Fruit fly (Drosophila melanogaster) whole organism, prepupa: ENCODE results near the gene CG7601.

ENCODE experiments used
- Blimp-1 ChIP-seq: fragments of 200-800 bp; sonication (Bioruptor generic); optimal IDR thresholded peaks from 3 replicates; lab custom pipeline; 2017; ENCODE audit warnings: missing biosample characterization, missing genetic modification characterization, mild to moderate bottlenecking, moderate library complexity, missing genetic modification reagents
- CG10631 ChIP-seq: fragments of 200-800 bp; sonication (Bioruptor generic); optimal IDR thresholded peaks from 2 replicates; lab custom pipeline; 2016; ENCODE audit warnings: missing biosample characterization, missing genetic modification characterization
- CG10669 ChIP-seq: fragments of 200-800 bp; sonication (Bioruptor generic); optimal IDR thresholded peaks from 3 replicates; lab custom pipeline; 2018; ENCODE audit warnings: missing biosample characterization, mild to moderate bottlenecking, missing genetic modification characterization, moderate library complexity
- CG11294 ChIP-seq: fragments of 200-800 bp; sonication (Bioruptor generic); IDR thresholded peaks from 2 replicates; pipeline ENCODE4 v1.3.6; 2022; ENCODE audit warnings: missing biosample characterization, missing genetic modification characterization
- CG11902 ChIP-seq: fragments of 200-800 bp; sonication (Bioruptor generic); optimal IDR thresholded peaks from 3 replicates; lab custom pipeline; 2016; ENCODE audit warnings: missing biosample characterization, missing genetic modification characterization
- CG15336 ChIP-seq: fragments of 200-800 bp; sonication (Bioruptor generic); IDR thresholded peaks from 2 replicates; pipeline ENCODE4 v1.3.6; 2022; ENCODE audit warnings: missing biosample characterization, missing genetic modification characterization
- CG1621 ChIP-seq: fragments of 200-800 bp; sonication (Bioruptor generic); optimal IDR thresholded peaks from 3 replicates; lab custom pipeline; 2018; ENCODE audit warnings: missing biosample characterization, mild to moderate bottlenecking, missing genetic modification characterization
- CG16779 ChIP-seq: fragments of 200-800 bp; sonication (Bioruptor generic); optimal IDR thresholded peaks from 3 replicates; lab custom pipeline; 2017; ENCODE audit warnings: missing biosample characterization, mild to moderate bottlenecking, missing genetic modification characterization
- CG3032 ChIP-seq: fragments of 200-800 bp; optimal IDR thresholded peaks from 2 replicates; lab custom pipeline; 2019; ENCODE audit warnings: missing biosample characterization, mild to moderate bottlenecking, missing genetic modification characterization, moderate library complexity
- CG31627 ChIP-seq: fragments of 200-800 bp; sonication (Bioruptor generic); optimal IDR thresholded peaks from 3 replicates; lab custom pipeline; 2016; ENCODE audit warnings: missing biosample characterization, missing genetic modification characterization
- CG32006 ChIP-seq: fragments of 200-800 bp; sonication (Bioruptor generic); optimal IDR thresholded peaks from 3 replicates; lab custom pipeline; 2017; ENCODE audit warnings: missing biosample characterization, mild to moderate bottlenecking, missing genetic modification characterization
- CG3919 ChIP-seq: fragments of 200-800 bp; sonication (Bioruptor generic); optimal IDR thresholded peaks from 3 replicates; lab custom pipeline; 2016; ENCODE audit warnings: missing biosample characterization, missing genetic modification characterization
- CG4318 ChIP-seq: fragments of 200-800 bp; sonication (Bioruptor generic); optimal IDR thresholded peaks from 3 replicates; lab custom pipeline; 2017; ENCODE audit warnings: missing biosample characterization, mild to moderate bottlenecking, missing genetic modification characterization
- CG6163 ChIP-seq: fragments of 200-800 bp; sonication (Bioruptor generic); IDR thresholded peaks from 3 replicates; pipeline ENCODE4 v1.3.6; 2022; ENCODE audit warnings: missing biosample characterization, missing genetic modification characterization
- CG6792 ChIP-seq: fragments of 200-800 bp; sonication (Bioruptor generic); optimal IDR thresholded peaks from 3 replicates; lab custom pipeline; 2016; ENCODE audit warnings: missing biosample characterization, missing genetic modification characterization
- CG6854 ChIP-seq: fragments of 200-800 bp; sonication (Bioruptor generic); optimal IDR thresholded peaks from 2 replicates; lab custom pipeline; 2017; ENCODE audit warnings: missing biosample characterization, mild to moderate bottlenecking, missing genetic modification characterization
- CG8119 ChIP-seq: fragments of 200-800 bp; sonication (Bioruptor generic); IDR thresholded peaks from 3 replicates; pipeline ENCODE4 v1.3.6; 2022; ENCODE audit warnings: missing biosample characterization, missing genetic modification characterization
- CG8319 ChIP-seq: fragments of 200-800 bp; sonication (Bioruptor generic); optimal IDR thresholded peaks from 3 replicates; lab custom pipeline; 2016; ENCODE audit warnings: missing biosample characterization, missing genetic modification characterization
- CG8632 ChIP-seq: fragments of 200-800 bp; sonication (Bioruptor generic); optimal IDR thresholded peaks from 3 replicates; lab custom pipeline; 2016; ENCODE audit warnings: missing biosample characterization, missing genetic modification characterization
- CG9139 ChIP-seq: fragments of 200-800 bp; sonication (Bioruptor generic); optimal IDR thresholded peaks from 3 replicates; lab custom pipeline; 2017; ENCODE audit warnings: missing biosample characterization, mild to moderate bottlenecking, missing genetic modification characterization
- Eip75B ChIP-seq: fragments of 200-800 bp; sonication (Bioruptor generic); optimal IDR thresholded peaks from 3 replicates; lab custom pipeline; 2016; ENCODE audit warnings: missing biosample characterization, missing genetic modification characterization
- Eip93F ChIP-seq: fragments of 200-800 bp; sonication (Bioruptor generic); optimal IDR thresholded peaks from 2 replicates; lab custom pipeline; 2016; ENCODE audit warnings: missing biosample characterization, mild to moderate bottlenecking, missing genetic modification characterization
- Ets21C ChIP-seq: fragments of 200-800 bp; sonication (Bioruptor generic); optimal IDR thresholded peaks from 3 replicates; lab custom pipeline; 2016; ENCODE audit warnings: missing biosample characterization, missing genetic modification characterization
- Gug ChIP-seq: fragments of 200-800 bp; sonication (Bioruptor generic); IDR thresholded peaks from 2 replicates; pipeline ENCODE4 v1.3.6; 2022; ENCODE audit warnings: missing biosample characterization, missing genetic modification characterization
- Hr38 ChIP-seq: sonication (Bioruptor generic); optimal IDR thresholded peaks from 2 replicates; lab custom pipeline; 2016; ENCODE audit warnings: missing biosample characterization, missing genetic modification characterization
- Hr39 ChIP-seq: fragments of 200-800 bp; sonication (Bioruptor generic); optimal IDR thresholded peaks from 2 replicates; lab custom pipeline; 2016; ENCODE audit warnings: missing biosample characterization, missing genetic modification characterization
- Lpt ChIP-seq: fragments of 200-800 bp; sonication (Bioruptor generic); optimal IDR thresholded peaks from 3 replicates; lab custom pipeline; 2016; ENCODE audit warnings: missing biosample characterization, missing genetic modification characterization
- Met ChIP-seq: fragments of 200-800 bp; sonication (Bioruptor generic); optimal IDR thresholded peaks from 3 replicates; lab custom pipeline; 2016; ENCODE audit warnings: missing biosample characterization, missing genetic modification characterization
- Sox14 ChIP-seq: fragments of 200-800 bp; sonication (Bioruptor generic); optimal IDR thresholded peaks from 3 replicates; lab custom pipeline; 2016; ENCODE audit warnings: missing biosample characterization, missing genetic modification characterization
- Sox15 ChIP-seq: fragments of 200-800 bp; sonication (Bioruptor generic); optimal IDR thresholded peaks from 3 replicates; lab custom pipeline; 2016; ENCODE audit warnings: missing biosample characterization, missing genetic modification characterization
- achi ChIP-seq: fragments of 200-800 bp; sonication (Bioruptor generic); optimal IDR thresholded peaks from 3 replicates; lab custom pipeline; 2016; ENCODE audit warnings: missing biosample characterization, missing genetic modification characterization
- acj6 ChIP-seq: fragments of 200-800 bp; sonication (Bioruptor generic); optimal IDR thresholded peaks from 3 replicates; lab custom pipeline; 2016; ENCODE audit warnings: missing biosample characterization, missing genetic modification characterization
- cyc ChIP-seq: fragments of 200-800 bp; sonication (Bioruptor generic); optimal IDR thresholded peaks from 3 replicates; lab custom pipeline; 2016; ENCODE audit warnings: missing biosample characterization, missing genetic modification characterization
- dac ChIP-seq: fragments of 200-800 bp; sonication (Bioruptor generic); optimal IDR thresholded peaks from 2 replicates; lab custom pipeline; 2017; ENCODE audit warnings: missing biosample characterization, mild to moderate bottlenecking, missing genetic modification characterization
- eg ChIP-seq: fragments of 200-800 bp; sonication (Bioruptor generic); IDR thresholded peaks from 3 replicates; pipeline ENCODE4 v1.3.6; 2022; ENCODE audit warnings: missing biosample characterization, missing genetic modification characterization
- esn ChIP-seq: fragments of 200-800 bp; sonication (Bioruptor generic); optimal IDR thresholded peaks from 2 replicates; lab custom pipeline; 2016; ENCODE audit warnings: missing biosample characterization, mild to moderate bottlenecking, missing genetic modification characterization, moderate library complexity
- fd59A ChIP-seq: fragments of 200-800 bp; sonication (Bioruptor generic); optimal IDR thresholded peaks from 2 replicates; lab custom pipeline; 2017; ENCODE audit warnings: missing biosample characterization, mild to moderate bottlenecking, missing genetic modification characterization, missing genetic modification reagents
- fd85E ChIP-seq: fragments of 200-800 bp; sonication (Bioruptor generic); optimal IDR thresholded peaks from 3 replicates; lab custom pipeline; 2016; ENCODE audit warnings: missing biosample characterization, missing genetic modification characterization
- fkh ChIP-seq: fragments of 200-800 bp; sonication (Bioruptor generic); optimal IDR thresholded peaks from 3 replicates; lab custom pipeline; 2017; ENCODE audit warnings: missing biosample characterization, mild to moderate bottlenecking, missing genetic modification characterization, moderate library complexity
- lz ChIP-seq: fragments of 200-800 bp; sonication (Bioruptor generic); optimal IDR thresholded peaks from 3 replicates; lab custom pipeline; 2016; ENCODE audit warnings: missing biosample characterization, missing genetic modification characterization
- pdm3 ChIP-seq: fragments of 200-800 bp; sonication (Bioruptor generic); optimal IDR thresholded peaks from 3 replicates; lab custom pipeline; 2016; ENCODE audit warnings: missing biosample characterization, missing genetic modification characterization
- salr ChIP-seq, 2 experiments: fragments of 200-800 bp; sonication (Bioruptor generic); optimal IDR thresholded peaks; 3 replicates each; lab custom pipeline; 2016 to 2018; ENCODE audit warnings: missing biosample characterization in 2 of 2, missing genetic modification characterization in 2 of 2, mild to moderate bottlenecking in 1 of 2
- spab ChIP-seq: fragments of 200-800 bp; sonication (Bioruptor generic); optimal IDR thresholded peaks from 2 replicates; lab custom pipeline; 2017; ENCODE audit warnings: missing biosample characterization, mild to moderate bottlenecking, missing genetic modification characterization, missing genetic modification reagents
- ss ChIP-seq, 2 experiments: fragments of 200-800 bp; sonication (Bioruptor generic); optimal IDR thresholded peaks; 2 replicates in 1 of 2; 3 replicates in 1 of 2; lab custom pipeline; 2017 to 2018; ENCODE audit warnings: mild to moderate bottlenecking in 2 of 2, missing biosample characterization in 2 of 2, missing genetic modification characterization in 2 of 2, moderate library complexity in 1 of 2
- svp ChIP-seq: fragments of 200-800 bp; sonication (Bioruptor generic); peaks from one replicate; lab custom pipeline; 2016; ENCODE audit warnings: missing biosample characterization, missing genetic modification characterization
- topi ChIP-seq: fragments of 200-800 bp; sonication (Bioruptor generic); optimal IDR thresholded peaks from 3 replicates; lab custom pipeline; 2016; ENCODE audit warnings: missing biosample characterization, missing genetic modification characterization
- vri ChIP-seq: fragments of 200-800 bp; sonication (Bioruptor generic); optimal IDR thresholded peaks from 3 replicates; lab custom pipeline; 2016; ENCODE audit warnings: missing biosample characterization, mild to moderate bottlenecking, missing genetic modification characterization

The CG7601 gene

dm6 chr3R:29707258-29707657 is 29.3 kb downstream of the CG7601 start:
- TF ChIP-seq CG31627 (GFP tag; lab: Kevin White, UChicago), result no peak
- no peak for TF ChIP-seq CG9139 (GFP tag; lab: Kevin White, UChicago)
- no peak for TF ChIP-seq CG8119
- no peak for TF ChIP-seq CG10669
- TF ChIP-seq Hr38, result no peak
- TF ChIP-seq CG6792, result no peak
- TF ChIP-seq CG16779, result no peak
- TF ChIP-seq dac (GFP tag; lab: Kevin White, UChicago), result no peak
- no peak for TF ChIP-seq CG11294 (GFP tag; lab: Robert Waterston, UW)
- no peak for TF ChIP-seq fd85E
- no peak for TF ChIP-seq CG3919 (GFP tag; lab: Kevin White, UChicago)
- no peak for TF ChIP-seq CG6854
- no peak for TF ChIP-seq Sox15 (GFP tag; lab: Kevin White, UChicago)
- no peak for TF ChIP-seq fkh (GFP tag; lab: Kevin White, UChicago)
- TF ChIP-seq esn, result no peak
- no peak for TF ChIP-seq fd59A
- no peak for TF ChIP-seq svp (GFP tag; lab: Kevin White, UChicago)
- no peak for TF ChIP-seq spab
- TF ChIP-seq CG4318 (GFP tag; lab: Kevin White, UChicago), result no peak
- TF ChIP-seq Met, result no peak

dm6 chr3R:29705789-29706303 is 30.7 kb downstream of the CG7601 start:
- TF ChIP-seq CG6792 (no peak), CG10631 (GFP tag; lab: Kevin White, UChicago) (no peak), CG3032 (no peak), Met (no peak), vri (no peak), CG15336 (no peak), CG6854 (no peak), dac (GFP tag; lab: Kevin White, UChicago) (no peak), CG6163 (GFP tag; lab: Robert Waterston, UW) (no peak), CG31627 (GFP tag; lab: Kevin White, UChicago) (no peak), CG32006 (GFP tag; lab: Kevin White, UChicago) (no peak), CG8319 (GFP tag; lab: Kevin White, UChicago) (no peak), Blimp-1 (no peak), Eip93F (GFP tag; lab: Kevin White, UChicago) (no peak), ss (GFP tag; optimal IDR thresholded peaks at IDR 0.05; lab: Kevin White, UChicago) (no peak), Hr39 (no peak)

dm6 chr3R:29704557-29704956 is 32.0 kb downstream of the CG7601 start:
- no peak for TF ChIP-seq dac (GFP tag; lab: Kevin White, UChicago)
- TF ChIP-seq Gug, result no peak
- no peak for TF ChIP-seq CG31627 (GFP tag; lab: Kevin White, UChicago)
- TF ChIP-seq Eip75B (GFP tag; lab: Kevin White, UChicago), result no peak
- no peak for TF ChIP-seq CG4318 (GFP tag; lab: Kevin White, UChicago)
- TF ChIP-seq fd59A, result no peak
- no peak for TF ChIP-seq CG32006 (GFP tag; lab: Kevin White, UChicago)
- no peak for TF ChIP-seq Lpt (GFP tag; lab: Kevin White, UChicago)
- TF ChIP-seq Blimp-1, result no peak
- TF ChIP-seq CG6854, result no peak
- peak; percentile 29 for TF ChIP-seq topi (GFP tag; lab: Kevin White, UChicago)
- TF ChIP-seq CG1621 (tag; lab: Kevin White, UChicago), result no peak
- TF ChIP-seq CG8319 (GFP tag; lab: Kevin White, UChicago), result no peak
- no peak for TF ChIP-seq Hr38
- no peak for TF ChIP-seq esn
- TF ChIP-seq Ets21C (GFP tag; lab: Kevin White, UChicago), result no peak
- TF ChIP-seq CG9139 (GFP tag; lab: Kevin White, UChicago), result no peak
- TF ChIP-seq CG11902, result no peak
- peak; percentile 27 for TF ChIP-seq lz
- TF ChIP-seq fkh (GFP tag; lab: Kevin White, UChicago), result no peak
- peak; percentile 40 for TF ChIP-seq Met
- no peak for TF ChIP-seq salr (GFP tag; optimal IDR thresholded peaks at IDR 0.05; lab: Kevin White, UChicago)
- TF ChIP-seq spab, result no peak
- TF ChIP-seq CG8632 (GFP tag; lab: Kevin White, UChicago), result no peak
- no peak for TF ChIP-seq eg (GFP tag; lab: Robert Waterston, UW)
- no peak for TF ChIP-seq achi
- no peak for TF ChIP-seq pdm3
- peak; percentile 45 for TF ChIP-seq cyc (GFP tag; lab: Kevin White, UChicago)
- no peak for TF ChIP-seq ss (GFP tag; optimal IDR thresholded peaks at IDR 0.05; lab: Kevin White, UChicago)
- no peak for TF ChIP-seq CG3032
- TF ChIP-seq Sox14 (GFP tag; lab: Kevin White, UChicago), result no peak
- no peak for TF ChIP-seq CG10669
- peak; percentile 9 for TF ChIP-seq CG3919 (GFP tag; lab: Kevin White, UChicago)
- TF ChIP-seq acj6 (GFP tag; lab: Kevin White, UChicago), result no peak
- no peak for TF ChIP-seq CG16779
